Worm (Caenorhabditis elegans) whole organism, L4/young adult: ENCODE measurements around the gene W06D11.5.

Source experiments
- W03F9.2 ChIP-seq: fragments of 150-350 bp; optimal IDR thresholded peaks from 2 replicates; lab custom pipeline; 2014; ENCODE audit warnings: missing biosample characterization, missing genetic modification characterization
- dao-5 ChIP-seq: sonication (generic microtip); optimal IDR thresholded peaks from 2 replicates; lab custom pipeline; 2016; ENCODE audit warnings: missing genotype, missing genetic modification characterization, moderate library complexity, missing compliant biosample characterization
- him-1 ChIP-seq: sonication (generic microtip); optimal IDR thresholded peaks from 2 replicates; lab custom pipeline; 2016; ENCODE audit warnings: missing genotype, missing genetic modification reagents, missing genetic modification characterization, missing compliant biosample characterization

DNA sequence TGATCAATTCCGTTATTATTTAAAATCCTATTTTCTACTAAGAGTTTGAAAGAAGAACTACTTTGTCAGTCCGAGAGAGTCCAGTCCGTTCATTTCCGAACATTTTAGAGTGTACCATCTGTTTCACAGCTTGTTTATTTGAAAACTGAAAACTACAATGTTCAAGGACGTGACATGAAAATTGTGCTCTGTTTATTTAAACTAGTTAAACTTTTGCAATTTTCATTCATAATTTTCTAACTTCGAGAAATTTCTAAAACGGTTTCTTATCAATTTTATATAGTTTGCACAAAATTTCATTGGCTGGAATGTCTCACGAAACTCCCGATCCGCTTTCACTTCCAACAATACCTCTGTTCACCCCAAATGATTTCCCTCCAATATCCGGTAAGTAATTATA, 19.5 kb upstream of the W06D11.5 start, which contains the start of gene C04B4.1:
- no peak for TF ChIP-seq him-1
- TF ChIP-seq W03F9.2 (tag; lab: Kevin White, UChicago), result no peak
- TF ChIP-seq dao-5 (tag; lab: Kevin White, UChicago), result no peak
